Fruit fly (Drosophila melanogaster) whole organism, embryonic: Measurements from ENCODE around the gene CG10347.
A peak's percentile ranks its signal among the peaks of the same experiment; 100 is the strongest.

Experiments
- CG10431 ChIP-seq: fragments of 200-800 bp; sonication (Bioruptor generic); optimal IDR thresholded peaks from 3 replicates; lab custom pipeline; 2018; ENCODE audit warnings: missing biosample characterization, mild to moderate bottlenecking, missing genetic modification characterization
- CG12769 ChIP-seq: fragments of 200-800 bp; sonication (Bioruptor generic); optimal IDR thresholded peaks from 2 replicates; lab custom pipeline; 2019; ENCODE audit warnings: missing biosample characterization, mild to moderate bottlenecking, missing genetic modification characterization, moderate library complexity
- CG15514 ChIP-seq: fragments of 200-800 bp; sonication (Bioruptor generic); optimal IDR thresholded peaks from 3 replicates; lab custom pipeline; 2017; ENCODE audit warnings: missing biosample characterization, missing genetic modification characterization, mild to moderate bottlenecking, moderate library complexity, missing genetic modification reagents
- CG32767 ChIP-seq: fragments of 200-800 bp; sonication (Bioruptor generic); IDR thresholded peaks from 2 replicates; pipeline ENCODE4 v1.3.6; 2022; ENCODE audit warnings: missing biosample characterization, missing genetic modification characterization
- CG34224 ChIP-seq: fragments of 200-800 bp; sonication (Bioruptor generic); IDR thresholded peaks from 3 replicates; pipeline ENCODE4 v1.3.6; 2022; ENCODE audit warnings: missing biosample characterization, missing genetic modification characterization; ENCODE audit not compliant: partially characterized antibody
- CG6254 ChIP-seq: fragments of 200-800 bp; sonication (Bioruptor generic); optimal IDR thresholded peaks from 3 replicates; lab custom pipeline; 2017; ENCODE audit warnings: mild to moderate bottlenecking, missing biosample characterization, missing genetic modification reagents, missing genetic modification characterization
- Dref ChIP-seq: fragments of 200-800 bp; sonication (Bioruptor generic); IDR thresholded peaks from 2 replicates; pipeline ENCODE4 v1.3.6; 2022; ENCODE audit warnings: missing biosample characterization, missing genetic modification characterization
- Lpt ChIP-seq: fragments of >200 bp; optimal IDR thresholded peaks from 2 replicates; lab custom pipeline; 2018; ENCODE audit warnings: missing biosample characterization, missing genetic modification characterization
- Med ChIP-seq: fragments of 200-800 bp; sonication (Bioruptor generic); peaks from one replicate; lab custom pipeline; 2016; ENCODE audit warnings: missing biosample characterization, missing genetic modification characterization, mild to moderate bottlenecking, inconsistent platforms, moderate library complexity
- Pdp1 ChIP-seq, 2 experiments: fragments of 200-800 bp; sonication (Bioruptor generic); optimal IDR thresholded peaks; 3 replicates each; lab custom pipeline; 2016; ENCODE audit warnings: missing biosample characterization in 2 of 2, missing genetic modification characterization in 2 of 2, mild to moderate bottlenecking in 1 of 2, moderate library complexity in 1 of 2
- Ssrp ChIP-seq: fragments of 200-800 bp; sonication (Bioruptor generic); optimal IDR thresholded peaks from 2 replicates; lab custom pipeline; 2018; ENCODE audit warnings: missing biosample characterization, mild to moderate bottlenecking, missing genetic modification characterization, moderate library complexity
- abd-A ChIP-seq: fragments of 200-800 bp; sonication (Bioruptor generic); optimal IDR thresholded peaks from 3 replicates; lab custom pipeline; 2019; ENCODE audit warnings: missing biosample characterization, mild to moderate bottlenecking, missing genetic modification characterization, moderate library complexity
- bsh ChIP-seq, 2 experiments: fragments of 200-800 bp; sonication (Bioruptor generic); optimal IDR thresholded peaks; 2 replicates each; lab custom pipeline; 2017 to 2018; ENCODE audit warnings: mild to moderate bottlenecking in 2 of 2, missing biosample characterization in 2 of 2, missing genetic modification characterization in 2 of 2, moderate library complexity in 1 of 2
- chinmo ChIP-seq: fragments of 200-800 bp; sonication (Bioruptor generic); IDR thresholded peaks from 4 replicates; pipeline ENCODE4 v1.3.6; 2022; ENCODE audit warnings: missing biosample characterization, missing genetic modification characterization; ENCODE audit not compliant: partially characterized antibody
- corto ChIP-seq: fragments of 200-800 bp; sonication (Bioruptor generic); optimal IDR thresholded peaks from 2 replicates; lab custom pipeline; 2016; ENCODE audit warnings: missing biosample characterization, mild to moderate bottlenecking, missing genetic modification characterization, moderate library complexity
- crp ChIP-seq, 2 experiments: fragments of 200-800 bp; sonication (Bioruptor generic); optimal IDR thresholded peaks; 2 replicates in 1 of 2; 3 replicates in 1 of 2; lab custom pipeline; 2017; ENCODE audit warnings: missing biosample characterization in 2 of 2, missing genetic modification characterization in 2 of 2, mild to moderate bottlenecking in 1 of 2, moderate library complexity in 1 of 2
- gfzf ChIP-seq: fragments of 200-800 bp; sonication (Bioruptor generic); optimal IDR thresholded peaks from 2 replicates; lab custom pipeline; 2016; ENCODE audit warnings: missing biosample characterization, mild to moderate bottlenecking, missing genetic modification characterization, moderate library complexity
- nerfin-1 ChIP-seq: fragments of 200-800 bp; sonication (Bioruptor generic); optimal IDR thresholded peaks from 3 replicates; lab custom pipeline; 2019; ENCODE audit warnings: missing biosample characterization, mild to moderate bottlenecking, missing genetic modification characterization, moderate library complexity
- nom ChIP-seq: fragments of 200-800 bp; sonication (Bioruptor generic); optimal IDR thresholded peaks from 2 replicates; lab custom pipeline; 2017; ENCODE audit warnings: missing biosample characterization, missing genetic modification characterization, mild to moderate bottlenecking, moderate library complexity, missing genetic modification reagents
- pros ChIP-seq: fragments of 200-800 bp; sonication (Bioruptor generic); optimal IDR thresholded peaks from 3 replicates; lab custom pipeline; 2019; ENCODE audit warnings: missing biosample characterization, mild to moderate bottlenecking, missing genetic modification characterization, moderate library complexity
- pzg ChIP-seq: fragments of 200-800 bp; sonication (Bioruptor generic); optimal IDR thresholded peaks from 3 replicates; lab custom pipeline; 2018; ENCODE audit warnings: missing biosample characterization, mild to moderate bottlenecking, missing genetic modification characterization, moderate library complexity
- sens ChIP-seq: fragments of 200-800 bp; sonication (Bioruptor generic); peaks from one replicate; lab custom pipeline; 2016; ENCODE audit warnings: missing biosample characterization, missing genetic modification characterization
- wek ChIP-seq: fragments of 200-800 bp; sonication (Bioruptor generic); optimal IDR thresholded peaks from 3 replicates; lab custom pipeline; 2018; ENCODE audit warnings: missing biosample characterization, mild to moderate bottlenecking, missing genetic modification characterization, moderate library complexity
- zfh2 ChIP-seq: fragments of 200-800 bp; sonication (Bioruptor generic); optimal IDR thresholded peaks from 2 replicates; lab custom pipeline; 2016; ENCODE audit warnings: missing biosample characterization, missing genetic modification characterization

CG10347 gene

dm6 chrX:11805066-11805766, 49.5 kb downstream of the CG10347 start (continued):
- TF ChIP-seq wek (GFP tag; lab: Kevin White, UChicago) (no peak), gfzf (GFP tag; lab: Kevin White, UChicago) (peak; percentile 17), abd-A (tag; lab: Kevin White, UChicago) (peak; percentile 75), nerfin-1 (tag; lab: Kevin White, UChicago) (no peak), chinmo (GFP tag; lab: Robert Waterston, UW) (0 out of 4 replicates have a peak, but pooled peaks have one; percentile 53), corto (GFP tag; lab: Kevin White, UChicago) (peak; percentile 23), CG12769 (peak; percentile 13), CG34224 (GFP tag; lab: Robert Waterston, UW) (peak; percentile 64), CG6254 (no peak), CG32767 (GFP tag; lab: Robert Waterston, UW) (0 out of 2 replicates have a peak, but pooled peaks have one; percentile 11), zfh2 (GFP tag; lab: Kevin White, UChicago) (no peak), Lpt (GFP tag; lab: Kevin White, UChicago) (no peak), sens (GFP tag; lab: Kevin White, UChicago) (peak; percentile 80), crp (GFP tag; optimal IDR thresholded peaks at IDR 0.05; lab: Kevin White, UChicago) (peak in 1 of 2 experiments; percentile 32), nom (GFP tag; lab: Kevin White, UChicago) (peak; percentile 61), bsh (GFP tag; optimal IDR thresholded peaks at IDR 0.05; lab: Kevin White, UChicago) (peak in 1 of 2 experiments; percentile 38), CG10431 (GFP tag; lab: Kevin White, UChicago) (no peak), Pdp1 (GFP tag; optimal IDR thresholded peaks at IDR 0.05; lab: Kevin White, UChicago) (peak in 1 of 2 experiments; percentile 4), pzg (peak; percentile 12), pros (peak; percentile 48), Dref (no peak), Ssrp (tag; lab: Kevin White, UChicago) (peak; percentile 2), Med (GFP tag; lab: Kevin White, UChicago) (peak; percentile 56), CG15514 (peak; percentile 35)
